Fruit fly (Drosophila melanogaster): ENCODE results near the gene Rpt4R.

The Rpt4R gene

dm6 chr3L:11957669-11958333 is 16.1 kb downstream of the Rpt4R start, which contains the start of the genes CG11570 and CG43294:
CG11570 (minus strand) TSS chr3L:11957769.
CG43294 (plus strand) TSS chr3L:11958283.
- no peak for TF ChIP-seq CG17801 (GFP tag; optimal IDR thresholded peaks at IDR 0.05; ENCODE audit: partially characterized antibody)

- no peak for TF ChIP-seq CG17801 (GFP tag; optimal IDR thresholded peaks at IDR 0.05; ENCODE audit: partially characterized antibody)
Observed at dm6 chr3L:11966104-11966503, 24.4 kb downstream of the Rpt4R start, which contains the start of gene prc. prc (minus strand) TSS chr3L:11966131.

DNA sequence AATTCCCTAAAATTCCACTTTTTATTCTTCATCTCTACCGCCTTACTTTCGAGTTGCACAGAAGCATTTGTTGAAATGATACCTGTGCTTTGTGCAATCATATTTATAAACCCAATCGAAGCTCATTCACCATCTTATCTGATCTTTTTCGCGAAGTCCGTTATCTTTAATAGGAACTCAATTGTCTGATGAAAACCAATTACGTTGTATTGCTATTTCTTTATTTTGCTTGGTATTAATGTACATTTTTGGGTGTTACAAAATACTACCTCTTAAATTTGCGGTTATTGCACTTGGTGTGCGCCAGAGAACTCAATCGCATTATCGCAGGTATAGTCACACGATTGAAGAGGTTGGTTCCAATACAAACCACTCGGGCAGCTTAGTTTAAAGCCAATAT is 31.2 kb downstream of the Rpt4R start, which contains the start of gene Muc68E:
Gene Muc68E (minus strand): TSS at position 101 of the 400 bp plus-strand sequence.
- TF ChIP-seq CG17801 (GFP tag; optimal IDR thresholded peaks at IDR 0.05; ENCODE audit: partially characterized antibody), result no peak

DNA sequence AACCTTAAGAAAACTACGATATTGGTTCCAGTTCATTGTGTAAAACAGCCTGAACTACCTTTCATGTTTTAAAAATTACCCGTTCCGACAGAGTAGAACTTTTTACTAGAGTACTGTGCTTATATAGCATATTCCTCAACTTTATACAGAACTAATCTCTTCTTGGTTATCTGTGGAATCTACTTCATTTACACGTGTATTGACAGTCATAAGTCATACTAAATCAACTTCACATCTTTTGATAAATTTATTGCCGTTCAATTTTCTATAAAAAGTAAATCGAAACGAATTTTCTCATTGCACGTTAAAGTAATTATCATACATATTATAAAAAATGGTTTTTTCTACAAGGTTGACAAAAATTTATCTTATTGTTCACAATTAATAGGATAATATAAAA is 32.0 kb downstream of the Rpt4R start, which contains the start of gene CG42397:
Gene CG42397 (minus strand): TSS at position 101 of the 400 bp plus-strand sequence.
- no peak for TF ChIP-seq CG17801 (GFP tag; optimal IDR thresholded peaks at IDR 0.05; ENCODE audit: partially characterized antibody)

dm6 chr3L:11974605-11975004 is 32.9 kb downstream of the Rpt4R start, which contains the start of gene CG14125:
CG14125 (plus strand) TSS chr3L:11974905.
- TF ChIP-seq CG17801 (GFP tag; optimal IDR thresholded peaks at IDR 0.05; ENCODE audit: partially characterized antibody), result no peak

DNA sequence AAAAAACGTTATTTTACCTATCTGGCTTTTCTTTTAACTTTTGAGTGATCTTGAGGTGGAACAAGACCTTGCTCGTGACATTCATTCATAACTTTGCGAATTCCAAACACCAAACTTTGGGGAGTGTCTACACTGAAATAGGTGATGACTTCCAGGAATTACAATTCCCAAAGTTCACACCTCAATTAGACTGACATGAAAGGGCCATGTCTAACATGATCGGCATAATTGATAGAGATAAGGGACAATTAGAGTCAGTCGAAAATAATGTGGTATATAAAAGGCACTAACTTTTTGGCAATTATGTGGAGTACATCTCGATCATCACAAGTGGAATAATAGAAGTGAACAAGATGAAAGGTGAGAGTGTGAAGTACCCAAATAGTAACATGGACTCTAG is 34.1 kb downstream of the Rpt4R start, which contains the start of gene CG43896:
Gene CG43896 (plus strand): TSS at position 301 of the 400 bp plus-strand sequence.
- TF ChIP-seq CG17801 (GFP tag; optimal IDR thresholded peaks at IDR 0.05; ENCODE audit: partially characterized antibody), result no peak

dm6 chr3L:11984606-11985005 is 42.9 kb downstream of the Rpt4R start, which contains the start of gene CG6938:
CG6938 (plus strand) TSS chr3L:11984906.
- TF ChIP-seq CG17801 (GFP tag; optimal IDR thresholded peaks at IDR 0.05; ENCODE audit: partially characterized antibody), result no peak

dm6 chr3L:11990436-11990835 is 48.7 kb downstream of the Rpt4R start, which contains the start of gene CG6931:
CG6931 (plus strand) TSS chr3L:11990736.
- no peak for TF ChIP-seq CG17801 (GFP tag; optimal IDR thresholded peaks at IDR 0.05; ENCODE audit: partially characterized antibody)

DNA sequence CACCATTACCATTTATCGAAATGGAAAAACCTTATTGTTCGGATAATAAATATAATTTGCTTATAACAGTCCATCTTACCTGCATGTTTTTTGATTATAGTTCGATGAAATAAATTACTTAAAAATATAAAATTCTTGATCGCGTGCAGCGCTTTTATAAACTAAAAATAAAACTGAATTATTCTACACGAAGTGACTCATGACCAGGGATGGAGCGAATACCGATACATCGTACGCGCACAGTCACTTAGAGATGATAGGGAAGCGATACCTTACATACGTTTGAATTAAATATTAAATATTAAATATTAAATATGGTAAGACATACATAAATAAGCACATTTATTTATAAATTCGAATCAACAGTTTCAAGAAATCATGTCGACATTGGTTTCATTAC is 51.2 kb downstream of the Rpt4R start, which contains the start of gene viaf:
Gene viaf (minus strand): TSS at position 220 of the 400 bp plus-strand sequence.
- TF ChIP-seq CG17801 (GFP tag; optimal IDR thresholded peaks at IDR 0.05; ENCODE audit: partially characterized antibody), result peak; percentile 68

Measured in ovary, adult (tissue).